Fruit fly (Drosophila melanogaster): ENCODE measurements around the gene CG15365.

CG15365 gene

DNA sequence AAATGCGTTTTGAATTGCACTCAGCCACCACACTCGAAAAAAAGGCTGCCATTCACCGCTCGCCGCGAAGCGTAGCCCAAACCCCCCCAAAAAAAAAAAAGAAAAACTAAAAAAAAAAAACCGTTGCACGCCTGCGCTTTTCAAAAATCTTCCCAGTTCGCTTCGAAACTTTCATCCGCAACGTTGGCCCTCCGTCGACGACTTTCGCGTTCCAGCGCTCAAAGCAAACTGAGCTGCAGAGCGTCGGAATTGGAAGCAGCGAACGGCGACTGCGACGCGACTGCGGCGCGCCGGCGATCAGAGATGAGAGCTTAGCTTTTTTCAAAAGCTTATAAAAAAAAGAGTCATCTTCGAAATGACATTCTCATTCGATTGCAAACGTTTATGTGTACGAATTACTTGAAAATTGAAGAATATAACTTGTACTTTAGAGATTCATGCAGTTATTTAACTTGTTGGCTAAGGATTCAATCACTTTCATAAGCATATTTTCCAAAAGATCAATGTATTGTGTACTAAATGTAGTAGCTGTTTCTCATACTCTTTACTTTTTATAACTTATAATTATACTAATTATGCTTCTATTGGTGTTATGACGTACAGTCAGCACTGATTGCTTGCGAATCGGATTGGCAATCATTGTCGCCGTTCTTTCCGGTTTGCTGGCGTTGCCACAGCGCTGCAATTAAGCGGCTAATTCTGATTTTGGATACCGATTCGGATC lies at the start of gene CG15365:
CG15365 (minus strand) TSS at position 230 of the 724 bp plus-strand sequence.
- no peak for TF ChIP-seq Sin3A (optimal IDR thresholded peaks at IDR 0.05)
- TF ChIP-seq ttk (optimal IDR thresholded peaks at IDR 0.05), result no peak
- TF ChIP-seq insv (optimal IDR thresholded peaks at IDR 0.05), result no peak
- no peak for TF ChIP-seq psq (optimal IDR thresholded peaks at IDR 0.05)
- no peak for TF ChIP-seq Myc (optimal IDR thresholded peaks at IDR 0.05)
- TF ChIP-seq h (optimal IDR thresholded peaks at IDR 0.05), result no peak

DNA sequence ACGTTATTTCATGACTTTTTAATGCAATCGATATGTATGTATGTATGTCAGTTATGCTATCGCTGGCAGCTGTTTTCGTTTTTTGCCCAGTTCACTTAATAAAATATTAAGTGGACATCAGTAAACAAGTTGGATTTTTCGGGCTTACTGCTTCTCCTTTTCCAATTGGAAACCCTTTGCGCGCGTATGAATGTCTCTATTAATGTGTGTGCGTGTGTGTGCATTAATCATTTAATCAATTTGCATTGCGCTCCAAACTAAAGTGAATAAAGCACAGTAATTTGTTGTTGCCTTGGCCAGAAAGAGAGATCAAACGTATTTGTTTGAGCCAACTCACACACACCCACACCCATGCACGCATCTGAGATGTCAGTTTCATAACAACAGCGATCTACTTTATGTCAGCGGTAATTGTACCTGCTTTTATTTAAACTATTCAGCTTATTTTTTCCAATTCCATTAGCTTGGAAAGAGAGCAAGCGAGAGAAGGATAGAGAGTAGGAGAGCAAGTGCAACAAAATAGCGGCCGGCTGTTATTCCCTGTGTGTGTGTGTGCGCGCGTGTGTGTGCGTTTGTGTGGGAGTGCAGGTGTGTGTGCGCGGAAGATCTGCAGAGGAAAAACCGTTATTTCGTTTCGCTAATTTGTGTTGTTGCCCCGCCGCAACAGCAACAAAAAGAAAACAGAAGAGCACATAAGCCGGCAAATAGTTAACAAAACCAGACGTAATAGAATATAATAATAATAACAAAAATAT lies 42.5 kb upstream of the CG15365 start:
- no peak for TF ChIP-seq Sin3A (optimal IDR thresholded peaks at IDR 0.05)
- TF ChIP-seq ttk (optimal IDR thresholded peaks at IDR 0.05), result no peak
- no peak for TF ChIP-seq h (optimal IDR thresholded peaks at IDR 0.05)
- no peak for TF ChIP-seq psq (optimal IDR thresholded peaks at IDR 0.05)
- TF ChIP-seq insv (optimal IDR thresholded peaks at IDR 0.05), result no peak
- TF ChIP-seq Myc (optimal IDR thresholded peaks at IDR 0.05), result no peak

DNA sequence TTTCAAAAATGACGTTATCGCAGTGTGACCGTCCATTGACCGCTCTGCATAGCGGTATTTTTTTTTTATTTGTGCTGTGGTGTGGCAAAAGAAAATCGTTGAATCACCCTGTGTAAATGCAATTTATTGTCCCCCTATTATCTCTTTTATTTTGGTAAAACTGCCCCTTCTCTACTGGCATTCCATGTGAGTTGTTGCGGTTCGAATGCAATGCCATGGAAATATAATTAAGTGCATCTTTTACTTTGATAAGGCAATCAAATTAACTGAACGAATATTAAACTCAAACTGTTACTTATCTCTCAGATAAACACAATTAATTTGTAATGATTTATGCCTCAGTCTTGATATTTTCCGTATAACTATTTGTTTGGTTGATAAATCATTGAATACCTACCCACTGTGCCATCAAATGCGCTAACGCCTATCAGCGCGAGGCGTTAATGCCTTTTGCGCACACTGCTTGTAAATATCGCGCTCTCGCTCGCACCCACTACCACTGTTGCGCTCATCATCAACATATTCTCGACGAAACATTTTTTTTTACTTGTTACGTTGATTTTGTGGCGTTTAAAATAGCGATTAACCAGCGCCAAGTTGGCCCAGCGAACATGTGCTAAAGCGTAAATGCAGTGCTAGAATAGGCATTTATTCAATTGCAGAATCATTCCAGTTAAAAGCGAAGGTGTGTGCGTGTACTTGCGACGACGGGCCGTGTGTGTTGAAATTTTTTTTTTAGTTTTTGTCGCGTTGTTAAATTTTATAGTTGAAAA lies 41.5 kb upstream of the CG15365 start:
- TF ChIP-seq Myc (optimal IDR thresholded peaks at IDR 0.05) (no peak), psq (optimal IDR thresholded peaks at IDR 0.05) (no peak), insv (optimal IDR thresholded peaks at IDR 0.05) (no peak), Sin3A (optimal IDR thresholded peaks at IDR 0.05) (no peak), ttk (optimal IDR thresholded peaks at IDR 0.05) (no peak), h (optimal IDR thresholded peaks at IDR 0.05) (no peak)

DNA sequence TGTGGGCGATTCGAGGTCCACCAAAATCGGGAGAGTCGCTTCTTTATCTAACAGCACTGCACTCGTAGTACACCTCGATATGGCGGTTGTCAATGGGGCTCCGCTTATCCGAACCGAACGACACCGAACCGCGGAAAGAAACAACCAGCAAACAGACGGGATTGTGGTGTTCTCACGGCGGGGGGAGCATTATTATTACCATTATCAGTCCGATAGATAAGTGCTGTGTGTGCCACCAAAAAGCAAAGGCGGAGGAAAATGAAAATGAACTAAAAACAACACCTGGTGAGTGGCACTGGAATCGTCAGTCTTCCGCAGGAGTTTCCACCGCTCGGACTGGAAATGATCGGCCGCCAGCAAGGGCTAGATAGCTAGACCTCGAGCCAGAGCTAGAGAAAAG lies 40.6 kb upstream of the CG15365 start, which contains the start of gene AP-1gamma:
AP-1gamma (plus strand) TSS at position 305 of the 400 bp plus-strand sequence.
- TF ChIP-seq ttk (optimal IDR thresholded peaks at IDR 0.05), result no peak

DNA sequence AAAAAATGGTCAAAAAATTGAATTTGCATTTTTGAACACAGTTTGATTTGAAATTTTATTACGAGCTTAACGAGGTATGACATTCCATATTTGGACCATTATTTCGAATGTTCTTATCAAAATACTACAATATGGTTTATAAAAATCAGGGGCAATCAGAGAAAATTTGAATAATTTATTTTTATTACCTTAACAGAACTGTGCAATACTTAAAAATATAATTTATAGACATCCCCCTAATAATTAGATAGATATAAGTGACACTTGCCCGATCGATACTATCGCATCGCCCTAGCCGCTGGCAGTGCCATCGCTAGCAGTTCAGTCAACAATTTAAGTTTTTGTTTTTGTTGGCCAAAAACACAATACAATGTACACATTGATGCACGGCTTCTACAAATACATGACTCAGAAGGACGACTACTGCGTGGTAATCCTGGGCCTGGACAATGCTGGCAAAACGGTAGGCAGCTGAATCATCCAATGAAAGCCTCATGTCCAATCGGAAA lies 39.0 kb upstream of the CG15365 start, which contains the start of gene Arfrp1:
Arfrp1 (plus strand) TSS at position 295 of the 509 bp plus-strand sequence.
- TF ChIP-seq Sin3A (optimal IDR thresholded peaks at IDR 0.05) (no peak), psq (optimal IDR thresholded peaks at IDR 0.05) (no peak), Myc (optimal IDR thresholded peaks at IDR 0.05) (no peak), ttk (optimal IDR thresholded peaks at IDR 0.05) (no peak), h (optimal IDR thresholded peaks at IDR 0.05) (no peak), insv (optimal IDR thresholded peaks at IDR 0.05) (no peak)

DNA sequence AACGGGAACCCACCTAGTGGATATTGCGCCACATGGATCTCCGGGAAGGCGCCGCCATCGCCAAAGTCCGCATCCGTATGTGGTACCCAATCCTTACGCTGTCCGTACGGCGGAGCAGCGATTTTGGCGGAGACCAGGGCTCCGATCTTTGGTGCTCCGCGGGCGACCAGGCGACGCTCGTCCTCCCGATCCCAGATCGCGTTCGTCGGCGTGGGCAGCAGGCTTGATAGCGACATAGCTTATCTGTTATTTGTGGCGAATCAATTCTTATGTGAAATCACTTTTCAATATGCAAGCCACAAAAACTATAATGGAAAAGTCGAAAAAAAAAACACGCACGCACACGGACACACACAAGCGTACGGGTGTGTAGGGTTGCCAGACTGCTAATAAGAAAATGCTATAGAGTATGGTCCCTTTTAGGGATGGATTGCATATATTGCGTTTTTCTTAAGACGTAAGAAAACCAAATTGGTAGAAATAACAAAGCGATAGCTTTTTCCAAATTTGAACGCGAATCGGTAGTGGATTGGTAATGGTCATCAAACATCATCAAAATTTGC lies 38.5 kb upstream of the CG15365 start, which contains the start of gene Bx42:
Bx42 (minus strand) TSS at position 393 of the 563 bp plus-strand sequence.
- TF ChIP-seq insv (optimal IDR thresholded peaks at IDR 0.05) (no peak), Myc (optimal IDR thresholded peaks at IDR 0.05) (no peak), psq (optimal IDR thresholded peaks at IDR 0.05) (no peak), ttk (optimal IDR thresholded peaks at IDR 0.05) (no peak), h (optimal IDR thresholded peaks at IDR 0.05) (no peak), Sin3A (optimal IDR thresholded peaks at IDR 0.05) (no peak)

- TF ChIP-seq ttk (optimal IDR thresholded peaks at IDR 0.05) (no peak), Myc (optimal IDR thresholded peaks at IDR 0.05) (no peak), insv (optimal IDR thresholded peaks at IDR 0.05) (no peak), h (optimal IDR thresholded peaks at IDR 0.05) (no peak), Sin3A (optimal IDR thresholded peaks at IDR 0.05) (no peak), psq (optimal IDR thresholded peaks at IDR 0.05) (no peak)
Measured at dm6 chrX:9103308-9104185, 35.8 kb upstream of the CG15365 start, which contains the start of gene CG7766. TSS of gene CG7766 (minus strand) at chrX:9103739.

DNA sequence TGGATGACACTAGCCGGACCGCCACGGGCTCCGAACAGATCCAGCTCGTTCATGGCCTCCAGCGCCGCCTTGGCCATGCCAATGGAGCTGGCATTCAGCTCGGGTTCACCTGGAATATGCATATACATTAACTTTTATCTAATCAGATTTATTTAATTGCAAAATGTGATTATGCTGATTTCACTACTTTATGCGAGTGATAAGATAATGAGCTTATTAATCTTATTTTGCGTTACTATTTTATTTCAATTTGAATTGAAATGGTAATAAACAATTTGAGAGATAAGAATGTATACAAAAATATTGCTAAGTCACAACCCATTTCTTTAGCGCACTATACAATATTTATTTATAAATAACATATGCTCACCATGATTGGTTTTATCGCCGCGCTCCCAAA lies 34.3 kb upstream of the CG15365 start:
- TF ChIP-seq Sin3A (optimal IDR thresholded peaks at IDR 0.05) (no peak), ttk (optimal IDR thresholded peaks at IDR 0.05) (no peak)

DNA sequence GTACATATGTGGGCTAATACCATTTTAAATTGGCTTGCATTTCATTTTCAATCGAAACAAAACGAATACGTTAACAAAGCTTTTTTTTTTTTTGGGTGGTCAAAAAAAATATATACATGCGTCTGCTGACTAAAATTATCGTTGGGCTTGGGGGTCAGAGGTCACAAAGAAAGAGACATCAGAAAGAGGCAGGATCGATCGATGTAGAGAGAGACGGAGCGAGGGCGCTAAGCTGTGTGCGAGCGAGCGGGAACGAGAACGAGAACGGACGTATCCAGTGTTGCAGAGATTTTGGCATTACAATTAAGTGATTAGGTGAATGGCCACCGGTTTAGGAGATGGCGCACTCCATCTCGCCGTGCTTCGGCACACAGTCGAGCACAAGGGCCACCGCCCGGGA lies 26.1 kb upstream of the CG15365 start:
- TF ChIP-seq h (optimal IDR thresholded peaks at IDR 0.05) (no peak), Sin3A (optimal IDR thresholded peaks at IDR 0.05) (no peak), insv (optimal IDR thresholded peaks at IDR 0.05) (no peak), ttk (optimal IDR thresholded peaks at IDR 0.05) (no peak), psq (optimal IDR thresholded peaks at IDR 0.05) (no peak), Myc (optimal IDR thresholded peaks at IDR 0.05) (no peak)

DNA sequence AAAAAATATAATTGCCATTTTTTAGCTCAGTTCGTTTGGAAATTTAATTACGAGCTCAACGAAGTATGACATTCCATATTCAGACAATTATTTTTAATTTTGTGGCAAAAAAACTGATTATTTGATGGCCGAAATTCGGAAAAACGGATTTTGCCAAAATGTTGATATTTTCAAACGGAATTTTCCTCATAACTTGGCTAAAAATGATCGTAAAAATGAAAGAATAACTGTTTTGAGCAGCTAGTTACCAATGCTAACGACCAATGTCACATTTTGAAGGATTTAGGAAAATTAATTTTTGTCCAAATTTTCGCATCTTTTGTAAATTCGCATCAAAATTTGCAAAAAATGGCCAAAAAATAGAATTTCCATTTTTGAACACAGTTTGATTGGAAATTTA lies 25.3 kb upstream of the CG15365 start:
- TF ChIP-seq insv (optimal IDR thresholded peaks at IDR 0.05), result no peak
- TF ChIP-seq Sin3A (optimal IDR thresholded peaks at IDR 0.05), result no peak
- TF ChIP-seq psq (optimal IDR thresholded peaks at IDR 0.05), result no peak
- TF ChIP-seq ttk (optimal IDR thresholded peaks at IDR 0.05), result no peak
- no peak for TF ChIP-seq Myc (optimal IDR thresholded peaks at IDR 0.05)
- TF ChIP-seq h (optimal IDR thresholded peaks at IDR 0.05), result no peak

- TF ChIP-seq h (optimal IDR thresholded peaks at IDR 0.05) (no peak), Myc (optimal IDR thresholded peaks at IDR 0.05) (no peak), psq (optimal IDR thresholded peaks at IDR 0.05) (no peak), insv (optimal IDR thresholded peaks at IDR 0.05) (no peak)
Measured at dm6 chrX:9090057-9090358, 22.2 kb upstream of the CG15365 start.

Data from Kc167 (cell line).